Fruit fly (Drosophila melanogaster) whole organism, embryonic: ENCODE results near the gene CG33160.

ENCODE experiments used
- B-H1 ChIP-seq: fragments of 200-800 bp; sonication (Bioruptor generic); IDR thresholded peaks from 3 replicates; pipeline ENCODE4 v1.3.6; 2022; ENCODE audit warnings: missing biosample characterization, missing genetic modification characterization
- BtbVII ChIP-seq: fragments of 200-800 bp; sonication (Bioruptor generic); optimal IDR thresholded peaks from 3 replicates; lab custom pipeline; 2017; ENCODE audit warnings: missing biosample characterization, mild to moderate bottlenecking, missing genetic modification characterization
- Bteb2 ChIP-seq: fragments of 200-800 bp; sonication (Bioruptor generic); optimal IDR thresholded peaks from 2 replicates; lab custom pipeline; 2016; ENCODE audit warnings: missing biosample characterization, missing genetic modification characterization
- CG10321 ChIP-seq: fragments of 200-800 bp; sonication (Bioruptor generic); IDR thresholded peaks from 2 replicates; pipeline ENCODE4 v1.3.6; 2022; ENCODE audit warnings: missing biosample characterization, missing genetic modification characterization
- CG10543 ChIP-seq: fragments of 200-800 bp; sonication (Bioruptor generic); optimal IDR thresholded peaks from 3 replicates; lab custom pipeline; 2017; ENCODE audit warnings: missing biosample characterization, mild to moderate bottlenecking, missing genetic modification characterization, moderate library complexity
- CG10654 ChIP-seq: fragments of 200-800 bp; sonication (Bioruptor generic); optimal IDR thresholded peaks from 2 replicates; lab custom pipeline; 2016; ENCODE audit warnings: missing biosample characterization, missing genetic modification characterization
- CG13123 ChIP-seq: fragments of 200-800 bp; sonication (Bioruptor generic); optimal IDR thresholded peaks from 2 replicates; lab custom pipeline; 2016; ENCODE audit warnings: missing biosample characterization, missing genetic modification characterization
- CG14014 ChIP-seq: fragments of 200-800 bp; sonication (Bioruptor generic); IDR thresholded peaks from 2 replicates; pipeline ENCODE4 v1.3.6; 2022; ENCODE audit warnings: missing biosample characterization, missing genetic modification characterization
- CG14050 ChIP-seq: fragments of 200-800 bp; sonication (Bioruptor generic); IDR thresholded peaks from 3 replicates; pipeline ENCODE4 v1.3.6; 2022; ENCODE audit warnings: missing biosample characterization, missing genetic modification characterization
- CG14860 ChIP-seq: fragments of 200-800 bp; sonication (Bioruptor generic); IDR thresholded peaks from 3 replicates; pipeline ENCODE4 v1.3.6; 2022; ENCODE audit warnings: missing biosample characterization, missing genetic modification characterization; ENCODE audit not compliant: partially characterized antibody
- CG14965 ChIP-seq: fragments of 200-800 bp; sonication (Bioruptor generic); optimal IDR thresholded peaks from 2 replicates; lab custom pipeline; 2016; ENCODE audit warnings: missing biosample characterization, missing genetic modification characterization, borderline replicate concordance
- CG1529 ChIP-seq: fragments of 200-800 bp; sonication (Bioruptor generic); optimal IDR thresholded peaks from 3 replicates; lab custom pipeline; 2018; ENCODE audit warnings: missing biosample characterization, missing genetic modification characterization
- CG1603 ChIP-seq: fragments of 200-800 bp; sonication (Bioruptor generic); optimal IDR thresholded peaks from 2 replicates; lab custom pipeline; 2019; ENCODE audit warnings: missing biosample characterization, mild to moderate bottlenecking, missing genetic modification characterization, moderate library complexity
- CG1647 ChIP-seq: fragments of 200-800 bp; sonication (Bioruptor generic); optimal IDR thresholded peaks from 3 replicates; lab custom pipeline; 2016; ENCODE audit warnings: missing biosample characterization, missing genetic modification characterization
- CG16813 ChIP-seq: fragments of 200-800 bp; sonication (Bioruptor generic); IDR thresholded peaks from 3 replicates; pipeline ENCODE4 v1.3.6; 2022; ENCODE audit warnings: missing biosample characterization, missing genetic modification characterization; ENCODE audit not compliant: partially characterized antibody
- CG16863 ChIP-seq: fragments of 200-800 bp; sonication (Bioruptor generic); optimal IDR thresholded peaks from 3 replicates; lab custom pipeline; 2016; ENCODE audit warnings: missing biosample characterization, missing genetic modification characterization
- CG17186 ChIP-seq: fragments of 200-800 bp; sonication (Bioruptor generic); optimal IDR thresholded peaks from 3 replicates; lab custom pipeline; 2017; ENCODE audit warnings: missing biosample characterization, missing genetic modification reagents, missing genetic modification characterization
- CG17328 ChIP-seq: fragments of 200-800 bp; sonication (Bioruptor generic); IDR thresholded peaks from 2 replicates; pipeline ENCODE4 v1.3.6; 2022; ENCODE audit warnings: missing biosample characterization, missing genetic modification characterization
- CG17385 ChIP-seq: fragments of 200-800 bp; sonication (Bioruptor generic); optimal IDR thresholded peaks from 3 replicates; lab custom pipeline; 2018; ENCODE audit warnings: missing biosample characterization, mild to moderate bottlenecking, missing genetic modification characterization
- CG4360 ChIP-seq: fragments of 200-800 bp; sonication (Bioruptor generic); IDR thresholded peaks from 2 replicates; pipeline ENCODE4 v1.3.6; 2022; ENCODE audit warnings: missing biosample characterization, missing genetic modification characterization
- CG6254 ChIP-seq: fragments of 200-800 bp; sonication (Bioruptor generic); optimal IDR thresholded peaks from 3 replicates; lab custom pipeline; 2017; ENCODE audit warnings: mild to moderate bottlenecking, missing biosample characterization, missing genetic modification reagents, missing genetic modification characterization
- CG9727 ChIP-seq: fragments of 200-800 bp; sonication (Bioruptor generic); optimal IDR thresholded peaks from 3 replicates; lab custom pipeline; 2017; ENCODE audit warnings: missing biosample characterization, mild to moderate bottlenecking, missing genetic modification characterization
- CG9797 ChIP-seq: fragments of 200-800 bp; sonication (Bioruptor generic); optimal IDR thresholded peaks from 3 replicates; lab custom pipeline; 2018; ENCODE audit warnings: missing biosample characterization, mild to moderate bottlenecking, missing genetic modification characterization
- D19B ChIP-seq: fragments of 200-800 bp; sonication (Bioruptor generic); optimal IDR thresholded peaks from 2 replicates; lab custom pipeline; 2017; ENCODE audit warnings: missing biosample characterization, mild to moderate bottlenecking, missing genetic modification characterization
- Dad ChIP-seq: fragments of 200-800 bp; sonication (Bioruptor generic); optimal IDR thresholded peaks from 3 replicates; lab custom pipeline; 2016; ENCODE audit warnings: missing biosample characterization, missing genetic modification characterization
- Dll ChIP-seq: fragments of 200-800 bp; sonication (Bioruptor generic); IDR thresholded peaks from 4 replicates; pipeline ENCODE4 v1.3.6; 2022; ENCODE audit warnings: missing biosample characterization, missing genetic modification characterization; ENCODE audit not compliant: partially characterized antibody
- ERR ChIP-seq: fragments of 200-800 bp; sonication (Bioruptor generic); optimal IDR thresholded peaks from 2 replicates; lab custom pipeline; 2016; ENCODE audit warnings: missing biosample characterization, missing genetic modification characterization
- Hand ChIP-seq: fragments of 200-800 bp; sonication (Bioruptor generic); optimal IDR thresholded peaks from 2 replicates; lab custom pipeline; 2017; ENCODE audit warnings: mild to moderate bottlenecking, missing biosample characterization, missing genetic modification reagents, missing genetic modification characterization
- NfI ChIP-seq: fragments of 200-800 bp; sonication (Bioruptor generic); optimal IDR thresholded peaks from 3 replicates; lab custom pipeline; 2018; ENCODE audit warnings: missing biosample characterization, mild to moderate bottlenecking, missing genetic modification characterization, moderate library complexity
- Oli ChIP-seq: fragments of 200-800 bp; sonication (Bioruptor generic); optimal IDR thresholded peaks from 2 replicates; lab custom pipeline; 2018; ENCODE audit warnings: missing biosample characterization, mild to moderate bottlenecking, missing genetic modification characterization, moderate library complexity
- PHDP ChIP-seq: fragments of 200-800 bp; sonication (Bioruptor generic); optimal IDR thresholded peaks from 3 replicates; lab custom pipeline; 2018; ENCODE audit warnings: missing biosample characterization, mild to moderate bottlenecking, missing genetic modification characterization, moderate library complexity
- Poxn ChIP-seq: fragments of 200-800 bp; sonication (Bioruptor generic); IDR thresholded peaks from 2 replicates; pipeline ENCODE4 v1.3.6; 2022; ENCODE audit warnings: missing biosample characterization, missing genetic modification characterization
- Ravus ChIP-seq: fragments of 200-800 bp; sonication (Bioruptor generic); IDR thresholded peaks from 2 replicates; pipeline ENCODE4 v1.3.6; 2022; ENCODE audit warnings: missing biosample characterization, missing genetic modification characterization
- Rfx ChIP-seq: fragments of 200-800 bp; sonication (Bioruptor generic); IDR thresholded peaks from 2 replicates; pipeline ENCODE4 v1.3.6; 2022; ENCODE audit warnings: missing biosample characterization, missing genetic modification characterization
- Six4 ChIP-seq: fragments of 200-800 bp; sonication (Bioruptor generic); optimal IDR thresholded peaks from 2 replicates; lab custom pipeline; 2016; ENCODE audit warnings: missing biosample characterization, missing genetic modification characterization
- Sox102F ChIP-seq: fragments of 200-800 bp; sonication (Bioruptor generic); optimal IDR thresholded peaks from 2 replicates; lab custom pipeline; 2018; ENCODE audit warnings: missing biosample characterization, mild to moderate bottlenecking, missing genetic modification characterization, moderate library complexity
- Tbp ChIP-seq: fragments of >200 bp; optimal IDR thresholded peaks from 2 replicates; lab custom pipeline; 2018; ENCODE audit warnings: missing biosample characterization, missing genetic modification characterization
- Trl ChIP-seq, 3 experiments: fragments of >200 bp in 2 of 3; fragments of 200-800 bp in 1 of 3; sonication (Bioruptor generic) in 1 of 3; optimal IDR thresholded peaks; 2 replicates in 1 of 3; 3 replicates in 2 of 3; lab custom pipeline; 2016 to 2017; ENCODE audit warnings: missing biosample characterization in 1 of 3, missing genetic modification characterization in 1 of 3
- bcd ChIP-seq: fragments of 200-800 bp; sonication (Bioruptor generic); optimal IDR thresholded peaks from 2 replicates; lab custom pipeline; 2017; ENCODE audit warnings: missing biosample characterization, mild to moderate bottlenecking, missing genetic modification characterization
- croc ChIP-seq: fragments of 200-800 bp; sonication (Bioruptor generic); conservative IDR thresholded peaks from 3 replicates; pipeline ENCODE4 v1.3.6; 2022; ENCODE audit warnings: missing biosample characterization, missing genetic modification characterization
- gro ChIP-seq: fragments of 200-800 bp; sonication (Bioruptor generic); optimal IDR thresholded peaks from 2 replicates; lab custom pipeline; 2016; ENCODE audit warnings: missing biosample characterization, missing genetic modification characterization
- hbn ChIP-seq: fragments of 200-800 bp; sonication (Bioruptor generic); IDR thresholded peaks from 2 replicates; pipeline ENCODE4 v1.3.6; 2022; ENCODE audit warnings: missing biosample characterization, missing genetic modification characterization; ENCODE audit not compliant: partially characterized antibody
- her ChIP-seq: fragments of 200-800 bp; sonication (Bioruptor generic); optimal IDR thresholded peaks from 2 replicates; lab custom pipeline; 2016; ENCODE audit warnings: missing biosample characterization, missing genetic modification characterization
- kah ChIP-seq: fragments of 200-800 bp; sonication (Bioruptor generic); optimal IDR thresholded peaks from 2 replicates; lab custom pipeline; 2018; ENCODE audit warnings: missing biosample characterization, mild to moderate bottlenecking, missing genetic modification characterization
- knrl ChIP-seq: fragments of 200-800 bp; sonication (Bioruptor generic); IDR thresholded peaks from 3 replicates; pipeline ENCODE4 v1.3.6; 2022; ENCODE audit warnings: missing biosample characterization, missing genetic modification characterization; ENCODE audit not compliant: partially characterized antibody
- sob ChIP-seq: fragments of 200-800 bp; sonication (Bioruptor generic); IDR thresholded peaks from 2 replicates; pipeline ENCODE4 v1.3.6; 2022; ENCODE audit warnings: missing biosample characterization, missing genetic modification characterization
- tx ChIP-seq: fragments of 200-800 bp; sonication (Bioruptor generic); optimal IDR thresholded peaks from 2 replicates; lab custom pipeline; 2016; ENCODE audit warnings: missing biosample characterization, missing genetic modification characterization
- zfh1 ChIP-seq: fragments of 200-800 bp; sonication (Bioruptor generic); IDR thresholded peaks from 3 replicates; pipeline ENCODE4 v1.3.6; 2022; ENCODE audit warnings: missing biosample characterization, missing genetic modification characterization

The CG33160 gene

dm6 chr3L:3249997-3250774, 44.0 kb upstream of the CG33160 start (continued):
- peak; percentile 77 for TF ChIP-seq CG17328 (GFP tag; lab: Robert Waterston, UW)
- peak; percentile 96 for TF ChIP-seq Bteb2 (GFP tag; lab: Kevin White, UChicago)
- TF ChIP-seq CG14014 (GFP tag; lab: Robert Waterston, UW), result peak; percentile 88
- peak; percentile 90 for TF ChIP-seq ERR (GFP tag; lab: Kevin White, UChicago)
- no peak for TF ChIP-seq knrl (GFP tag; lab: Robert Waterston, UW)
- TF ChIP-seq CG16813 (GFP tag; lab: Robert Waterston, UW), result no peak
- TF ChIP-seq PHDP, result peak; percentile 94
- peak; percentile 69 for TF ChIP-seq CG1603 (tag; lab: Kevin White, UChicago)
- TF ChIP-seq croc, result peak; percentile 88
- TF ChIP-seq CG14050 (GFP tag; lab: Robert Waterston, UW), result peak; percentile 60; the same call in 2 of the 3 replicates
- peak; percentile 79 for TF ChIP-seq CG1647
- TF ChIP-seq Trl (optimal IDR thresholded peaks at IDR 0.05; lab: Kevin White, UChicago), result peak; percentile 73 to 89
- peak; percentile 87 for TF ChIP-seq Trl (GFP tag; optimal IDR thresholded peaks at IDR 0.05; lab: Kevin White, UChicago)
- TF ChIP-seq Hand, result peak; percentile 90
- peak; percentile 71 for TF ChIP-seq B-H1 (GFP tag; lab: Robert Waterston, UW)
- TF ChIP-seq CG10543 (GFP tag; lab: Kevin White, UChicago), result peak; percentile 97
- peak; percentile 29; the same call in 1 of the 2 replicates for TF ChIP-seq CG10321 (GFP tag; lab: Robert Waterston, UW)
- peak; percentile 92 for TF ChIP-seq CG17385
- no peak for TF ChIP-seq Tbp (GFP tag; lab: Kevin White, UChicago)
- TF ChIP-seq kah (GFP tag; lab: Kevin White, UChicago), result peak; percentile 73
- peak; percentile 85 for TF ChIP-seq CG13123 (GFP tag; lab: Kevin White, UChicago)
- peak; percentile 93 for TF ChIP-seq NfI (GFP tag; lab: Kevin White, UChicago)
- TF ChIP-seq tx (GFP tag; lab: Kevin White, UChicago), result peak; percentile 95
- peak; percentile 94 for TF ChIP-seq Sox102F (GFP tag; lab: Kevin White, UChicago)
- no peak for TF ChIP-seq hbn (GFP tag; lab: Robert Waterston, UW)
- peak; percentile 88 for TF ChIP-seq D19B
- peak; percentile 98 for TF ChIP-seq CG9727 (GFP tag; lab: Kevin White, UChicago)
- peak; percentile 96 for TF ChIP-seq CG16863 (GFP tag; lab: Kevin White, UChicago)
- TF ChIP-seq gro, result peak; percentile 88
- peak; percentile 93 for TF ChIP-seq Dad (GFP tag; lab: Kevin White, UChicago)
- TF ChIP-seq her (GFP tag; lab: Kevin White, UChicago), result peak; percentile 88
- TF ChIP-seq CG14965 (GFP tag; lab: Kevin White, UChicago), result peak; percentile 56
- TF ChIP-seq zfh1 (GFP tag; lab: Robert Waterston, UW), result peak; percentile 75; the same call in 2 of the 3 replicates
- peak; percentile 97 for TF ChIP-seq Oli (tag; lab: Kevin White, UChicago)
- TF ChIP-seq CG17186, result peak; percentile 87
- peak; percentile 58; the same call in 1 of the 2 replicates for TF ChIP-seq Poxn (GFP tag; lab: Robert Waterston, UW)
- peak; percentile 89 for TF ChIP-seq Rfx
- peak; percentile 83 for TF ChIP-seq CG10654 (GFP tag; lab: Kevin White, UChicago)
- no peak for TF ChIP-seq CG14860 (GFP tag; lab: Robert Waterston, UW)
- TF ChIP-seq CG1529, result peak; percentile 97
- TF ChIP-seq Ravus, result peak; percentile 49
- peak; percentile 95 for TF ChIP-seq bcd
- peak; percentile 82; the same call in 1 of the 2 replicates for TF ChIP-seq sob
- TF ChIP-seq Dll (GFP tag; lab: Robert Waterston, UW), result no peak
- TF ChIP-seq BtbVII (GFP tag; lab: Kevin White, UChicago), result peak; percentile 91
- TF ChIP-seq CG4360 (GFP tag; lab: Robert Waterston, UW), result peak; percentile 68
- TF ChIP-seq CG6254 (GFP tag; lab: Kevin White, UChicago), result peak; percentile 87
- TF ChIP-seq CG9797 (GFP tag; lab: Kevin White, UChicago), result peak; percentile 18
- TF ChIP-seq Six4 (GFP tag; lab: Kevin White, UChicago), result peak; percentile 94
